Fruit fly (Drosophila melanogaster): ENCODE data around the gene Btk.

The Btk gene

dm6 chr2L:8302766-8303479, 2.0 kb upstream of the Btk start, which contains the start of the genes wol and Scgalpha (continued):
- TF ChIP-seq br (optimal IDR thresholded peaks at IDR 0.05) (no peak), onecut (GFP tag; IDR thresholded peaks at IDR 0.05) (no peak), phol (tag; optimal IDR thresholded peaks at IDR 0.05) (no peak), Sry-δ (GFP tag; optimal IDR thresholded peaks at IDR 0.05) (peak; percentile 81), Trl (optimal IDR thresholded peaks at IDR 0.05) (peak in 1 of 2 experiments; percentile 49), Trl (GFP tag; optimal IDR thresholded peaks at IDR 0.05) (no peak), twi (tag; optimal IDR thresholded peaks at IDR 0.05) (no peak), amos (GFP tag; IDR thresholded peaks at IDR 0.05; ENCODE audit: partially characterized antibody) (peak; percentile 66), insv (GFP tag; optimal IDR thresholded peaks at IDR 0.05) (peak in 1 of 2 experiments; percentile 60), Antp (GFP tag; optimal IDR thresholded peaks at IDR 0.05) (no peak), Doc3 (GFP tag; IDR thresholded peaks at IDR 0.05; ENCODE audit: partially characterized antibody) (peak; percentile 52; the same call in 2 of the 3 replicates), CG12299 (tag; optimal IDR thresholded peaks at IDR 0.05) (no peak), Xbp1 (GFP tag; optimal IDR thresholded peaks at IDR 0.05) (peak; percentile 3), Dref (GFP tag; IDR thresholded peaks at IDR 0.05) (peak; percentile 84), CTCF (GFP tag; optimal IDR thresholded peaks at IDR 0.05) (no peak), CG10979 (tag; optimal IDR thresholded peaks at IDR 0.05) (no peak), lilli (GFP tag; optimal IDR thresholded peaks at IDR 0.05) (no peak), Dfd (GFP tag; optimal IDR thresholded peaks at IDR 0.05) (no peak), unpg (GFP tag; optimal IDR thresholded peaks at IDR 0.05) (no peak), inv (GFP tag; IDR thresholded peaks at IDR 0.05; ENCODE audit: partially characterized antibody) (peak; percentile 51), chif (GFP tag; optimal IDR thresholded peaks at IDR 0.05) (no peak), CG2712 (tag; optimal IDR thresholded peaks at IDR 0.05) (peak; percentile 43), grau (tag; optimal IDR thresholded peaks at IDR 0.05) (peak; percentile 26), CG17829 (tag; optimal IDR thresholded peaks at IDR 0.05) (no peak), CG4360 (GFP tag; IDR thresholded peaks at IDR 0.05) (0 out of 2 replicates have a peak, but pooled peaks have one; percentile 8), Taf1 (GFP tag; IDR thresholded peaks at IDR 0.05) (no peak), nmo (GFP tag; optimal IDR thresholded peaks at IDR 0.05) (peak; percentile 34), Awh (GFP tag; IDR thresholded peaks at IDR 0.05) (no peak), stwl (tag; optimal IDR thresholded peaks at IDR 0.05) (peak; percentile 63), gsb-n (tag; optimal IDR thresholded peaks at IDR 0.05) (no peak), CG8281 (tag; optimal IDR thresholded peaks at IDR 0.05) (no peak), Nf-YA (GFP tag; IDR thresholded peaks at IDR 0.05) (no peak), GATAe (GFP tag; conservative IDR thresholded peaks at IDR 0.05) (peak; percentile 71), sr (GFP tag; IDR thresholded peaks at IDR 0.05) (no peak), CG2116 (GFP tag; optimal IDR thresholded peaks at IDR 0.05) (peak; percentile 57), Stat92E (GFP tag; optimal IDR thresholded peaks at IDR 0.05) (peak in 1 of 3 experiments; percentile 97), CG10321 (GFP tag; IDR thresholded peaks at IDR 0.05) (no peak), Rfx (GFP tag; IDR thresholded peaks at IDR 0.05) (peak; percentile 33), Adf1 (GFP tag; IDR thresholded peaks at IDR 0.05) (peak; percentile 72; the same call in 1 of the 2 replicates), row (GFP tag; IDR thresholded peaks at IDR 0.05) (peak; percentile 66), crp (GFP tag; optimal IDR thresholded peaks at IDR 0.05) (peak in 1 of 2 experiments; percentile 76), bbx (GFP tag; IDR thresholded peaks at IDR 0.05; ENCODE audit: partially characterized antibody) (peak; percentile 66), CG14860 (GFP tag; IDR thresholded peaks at IDR 0.05; ENCODE audit: partially characterized antibody) (0 out of 3 replicates have a peak, but pooled peaks have one; percentile 41)

Data from whole organism, embryonic.